Fruit fly (Drosophila melanogaster): Measurements from ENCODE around the gene GMF.

GMF gene

dm6 chr2L:16302773-16303279 is at the start of gene GMF:
GMF (minus strand) TSS chr2L:16302954.
- TF ChIP-seq cyc (GFP tag; optimal IDR thresholded peaks at IDR 0.05) (peak; percentile 22), CG31627 (GFP tag; optimal IDR thresholded peaks at IDR 0.05) (no peak), fkh (GFP tag; optimal IDR thresholded peaks at IDR 0.05) (peak; percentile 38), topi (GFP tag; optimal IDR thresholded peaks at IDR 0.05) (peak; percentile 37), Eip78C (GFP tag) (peak; percentile 61), Sox14 (GFP tag; optimal IDR thresholded peaks at IDR 0.05) (peak; percentile 41), lz (GFP tag; optimal IDR thresholded peaks at IDR 0.05) (peak; percentile 49), vri (GFP tag; optimal IDR thresholded peaks at IDR 0.05) (no peak), Sox15 (GFP tag; optimal IDR thresholded peaks at IDR 0.05) (no peak), CG10631 (GFP tag; optimal IDR thresholded peaks at IDR 0.05) (peak; percentile 38), esn (GFP tag; optimal IDR thresholded peaks at IDR 0.05) (peak; percentile 55), CG3032 (tag; optimal IDR thresholded peaks at IDR 0.05) (no peak)

- no peak for TF ChIP-seq CG6792 (GFP tag; optimal IDR thresholded peaks at IDR 0.05)
- no peak for TF ChIP-seq CG7368 (GFP tag; optimal IDR thresholded peaks at IDR 0.05)
- no peak for TF ChIP-seq Hr39 (GFP tag; optimal IDR thresholded peaks at IDR 0.05)
- no peak for TF ChIP-seq CG10669 (GFP tag; optimal IDR thresholded peaks at IDR 0.05)
- no peak for TF ChIP-seq CG6276 (GFP tag; optimal IDR thresholded peaks at IDR 0.05)
- no peak for TF ChIP-seq net (GFP tag; optimal IDR thresholded peaks at IDR 0.05)
- TF ChIP-seq CG3919 (GFP tag; optimal IDR thresholded peaks at IDR 0.05) = no peak
- TF ChIP-seq pdm3 (GFP tag; optimal IDR thresholded peaks at IDR 0.05) = no peak
- no peak for TF ChIP-seq Hr38 (GFP tag; optimal IDR thresholded peaks at IDR 0.05)
- no peak for TF ChIP-seq CG3032 (tag; optimal IDR thresholded peaks at IDR 0.05)
- no peak for TF ChIP-seq CG8119 (GFP tag; IDR thresholded peaks at IDR 0.05)
Observed at dm6 chr2L:16351805-16352584, 49.2 kb upstream of the GMF start.

DNA sequence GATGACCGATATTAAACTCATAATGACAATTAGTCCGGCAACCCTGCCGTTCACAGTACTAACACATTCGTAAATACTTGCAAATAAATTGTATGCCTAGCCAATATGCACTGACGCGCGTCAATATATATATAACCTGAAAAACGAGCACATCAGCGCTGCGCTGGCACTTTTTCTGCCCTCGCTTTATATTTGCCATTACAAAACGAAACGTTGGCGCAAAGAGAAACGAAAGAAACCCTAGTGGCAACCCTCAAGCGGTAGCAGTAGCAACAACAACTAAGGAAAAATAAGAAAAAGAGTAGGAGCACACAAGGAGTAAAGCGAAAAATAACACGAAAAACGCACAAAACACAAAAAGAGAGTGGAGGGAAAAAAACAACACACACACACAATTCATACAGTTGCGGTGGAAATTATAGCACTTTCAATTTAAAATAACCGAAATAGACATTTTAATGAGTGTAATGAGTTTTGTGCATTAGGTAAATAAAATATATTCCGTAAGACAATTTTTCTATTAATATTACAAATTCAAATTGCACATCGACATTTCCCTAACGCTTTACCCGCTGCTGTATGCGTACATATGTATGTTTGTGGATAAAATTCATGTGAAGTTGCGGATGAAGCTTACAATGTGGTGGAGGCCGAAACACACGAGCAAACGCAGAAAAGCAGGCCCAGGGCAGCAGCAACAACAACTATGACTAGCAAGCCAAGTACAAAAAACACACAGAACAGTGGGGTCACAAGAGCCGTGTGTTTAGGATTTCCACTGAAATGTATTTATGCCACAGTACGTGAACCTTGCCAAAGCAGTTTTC is 48.2 kb upstream of the GMF start:
- TF ChIP-seq dac (GFP tag; optimal IDR thresholded peaks at IDR 0.05) (peak; percentile 98), net (GFP tag; optimal IDR thresholded peaks at IDR 0.05) (peak; percentile 99), acj6 (GFP tag; optimal IDR thresholded peaks at IDR 0.05) (peak; percentile 99), Met (GFP tag; optimal IDR thresholded peaks at IDR 0.05) (peak; percentile 99), Hr38 (GFP tag; optimal IDR thresholded peaks at IDR 0.05) (peak; percentile 86), CG6276 (GFP tag; optimal IDR thresholded peaks at IDR 0.05) (peak; percentile 99), Lpt (GFP tag; optimal IDR thresholded peaks at IDR 0.05) (peak; percentile 99), CG9139 (GFP tag; optimal IDR thresholded peaks at IDR 0.05) (peak; percentile 98), vri (GFP tag; optimal IDR thresholded peaks at IDR 0.05) (peak; percentile 98), pdm3 (GFP tag; optimal IDR thresholded peaks at IDR 0.05) (peak; percentile 99), Eip75B (GFP tag; optimal IDR thresholded peaks at IDR 0.05) (peak; percentile 99), CG11902 (GFP tag; optimal IDR thresholded peaks at IDR 0.05) (peak; percentile 97), CG16779 (tag; optimal IDR thresholded peaks at IDR 0.05) (peak; percentile 99), CG6808 (GFP tag; optimal IDR thresholded peaks at IDR 0.05) (peak; percentile 99), CG34406 (GFP tag; optimal IDR thresholded peaks at IDR 0.05) (peak; percentile 99), CG32006 (GFP tag; optimal IDR thresholded peaks at IDR 0.05) (peak; percentile 99), achi (GFP tag; optimal IDR thresholded peaks at IDR 0.05) (peak; percentile 99), OdsH (GFP tag; optimal IDR thresholded peaks at IDR 0.05) (peak; percentile 99), CG6854 (GFP tag; optimal IDR thresholded peaks at IDR 0.05) (peak; percentile 98), CG1621 (tag; optimal IDR thresholded peaks at IDR 0.05) (peak; percentile 99), CG6163 (GFP tag; IDR thresholded peaks at IDR 0.05) (peak; percentile 99), Blimp-1 (GFP tag; optimal IDR thresholded peaks at IDR 0.05) (peak; percentile 96), CG6792 (GFP tag; optimal IDR thresholded peaks at IDR 0.05) (peak; percentile 99), CG11762 (GFP tag; optimal IDR thresholded peaks at IDR 0.05; ENCODE audit: insufficient read depth) (peak; percentile 99), CG7368 (GFP tag; optimal IDR thresholded peaks at IDR 0.05) (peak; percentile 99), cyc (GFP tag; optimal IDR thresholded peaks at IDR 0.05) (peak; percentile 99), Ets96B (tag; optimal IDR thresholded peaks at IDR 0.05) (peak; percentile 99), svp (GFP tag) (peak; percentile 100), Hr39 (GFP tag; optimal IDR thresholded peaks at IDR 0.05) (peak; percentile 99), salr (GFP tag; optimal IDR thresholded peaks at IDR 0.05) (peak; percentile 98 to 99), CG10669 (GFP tag; optimal IDR thresholded peaks at IDR 0.05) (peak; percentile 99), CG8119 (GFP tag; IDR thresholded peaks at IDR 0.05) (peak; percentile 100)

Data from whole organism, prepupa.